Fruit fly (Drosophila melanogaster) whole organism, prepupa: ENCODE measurements around the gene CG15373.

Source experiments
- CG1621 ChIP-seq: fragments of 200-800 bp; sonication (Bioruptor generic); optimal IDR thresholded peaks from 3 replicates; lab custom pipeline; 2018; ENCODE audit warnings: missing biosample characterization, mild to moderate bottlenecking, missing genetic modification characterization
- CG16779 ChIP-seq: fragments of 200-800 bp; sonication (Bioruptor generic); optimal IDR thresholded peaks from 3 replicates; lab custom pipeline; 2017; ENCODE audit warnings: missing biosample characterization, mild to moderate bottlenecking, missing genetic modification characterization
- Eip78C ChIP-seq: fragments of 200-800 bp; sonication (Bioruptor generic); peaks from one replicate; lab custom pipeline; 2016; ENCODE audit warnings: missing biosample characterization, missing genetic modification characterization
- dsx ChIP-seq: fragments of 200-800 bp; optimal IDR thresholded peaks from 3 replicates; lab custom pipeline; 2019; ENCODE audit warnings: missing biosample characterization, mild to moderate bottlenecking, missing genetic modification characterization, moderate library complexity; ENCODE audit not compliant: poor library complexity, severe bottlenecking
- esn ChIP-seq: fragments of 200-800 bp; sonication (Bioruptor generic); optimal IDR thresholded peaks from 2 replicates; lab custom pipeline; 2016; ENCODE audit warnings: missing biosample characterization, mild to moderate bottlenecking, missing genetic modification characterization, moderate library complexity
- fd85E ChIP-seq: fragments of 200-800 bp; sonication (Bioruptor generic); optimal IDR thresholded peaks from 3 replicates; lab custom pipeline; 2016; ENCODE audit warnings: missing biosample characterization, missing genetic modification characterization
- lz ChIP-seq: fragments of 200-800 bp; sonication (Bioruptor generic); optimal IDR thresholded peaks from 3 replicates; lab custom pipeline; 2016; ENCODE audit warnings: missing biosample characterization, missing genetic modification characterization

DNA sequence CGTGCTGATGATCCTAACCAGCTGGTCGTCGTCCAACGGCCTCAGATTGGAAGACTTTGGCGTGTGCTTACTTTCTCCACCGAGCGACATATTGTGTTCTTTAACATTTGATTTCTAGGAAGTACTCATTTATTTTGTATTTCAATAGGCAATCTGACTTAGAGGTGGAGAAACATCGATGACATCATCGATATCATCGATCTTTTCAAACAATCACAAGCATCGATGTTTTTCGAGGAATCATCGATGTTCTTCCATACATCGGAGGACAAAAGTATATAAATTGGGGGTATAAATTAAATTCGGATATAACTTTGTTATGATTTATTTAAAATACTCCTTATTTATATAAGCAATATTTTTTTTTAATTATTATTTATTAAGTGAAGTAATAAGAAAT is 46.5 kb downstream of the CG15373 start, which contains the start of gene Swt1:
- TF ChIP-seq CG16779 (tag; lab: Kevin White, UChicago), result no peak
- no peak for TF ChIP-seq CG1621
- no peak for TF ChIP-seq lz (GFP tag; lab: Kevin White, UChicago)
- TF ChIP-seq Eip78C (GFP tag; lab: Kevin White, UChicago), result no peak
- no peak for TF ChIP-seq fd85E (GFP tag; lab: Kevin White, UChicago)
- TF ChIP-seq esn (GFP tag; lab: Kevin White, UChicago), result no peak
- TF ChIP-seq dsx (GFP tag; lab: Kevin White, UChicago), result no peak
